Fruit fly (Drosophila melanogaster): Measurements from ENCODE around the gene AIF.
A peak's percentile ranks its signal among the peaks of the same experiment; 100 is the strongest.

The AIF gene

dm6 chr2L:2202853-2203717 is 51.5 kb downstream of the AIF start (continued):
- TF ChIP-seq yki (optimal IDR thresholded peaks at IDR 0.05), result no peak
- TF ChIP-seq ind (GFP tag; optimal IDR thresholded peaks at IDR 0.05), result no peak
- TF ChIP-seq onecut (GFP tag; IDR thresholded peaks at IDR 0.05), result no peak
- no peak for TF ChIP-seq Nf-YA (GFP tag; IDR thresholded peaks at IDR 0.05)
- TF ChIP-seq CG9437 (GFP tag; optimal IDR thresholded peaks at IDR 0.05), result peak; percentile 70
- no peak for TF ChIP-seq CG10654 (GFP tag; optimal IDR thresholded peaks at IDR 0.05)
- no peak for TF ChIP-seq CG8924 (tag; optimal IDR thresholded peaks at IDR 0.05)
- TF ChIP-seq stwl (tag; optimal IDR thresholded peaks at IDR 0.05), result no peak
- TF ChIP-seq Hr3 (GFP tag; optimal IDR thresholded peaks at IDR 0.05), result no peak
- TF ChIP-seq wek (GFP tag; optimal IDR thresholded peaks at IDR 0.05), result no peak
- peak; percentile 56; the same call in 2 of the 3 replicates for TF ChIP-seq Aef1 (GFP tag; IDR thresholded peaks at IDR 0.05)
- no peak for TF ChIP-seq CG13123 (GFP tag; optimal IDR thresholded peaks at IDR 0.05)
- no peak for TF ChIP-seq CG3838 (GFP tag; optimal IDR thresholded peaks at IDR 0.05)
- TF ChIP-seq Spps (tag; optimal IDR thresholded peaks at IDR 0.05), result no peak
- TF ChIP-seq B-H1 (GFP tag; IDR thresholded peaks at IDR 0.05), result no peak; the same call in 2 of the 3 replicates
- no peak for TF ChIP-seq croc (GFP tag; conservative IDR thresholded peaks at IDR 0.05)
- TF ChIP-seq H15 (GFP tag; IDR thresholded peaks at IDR 0.05), result 0 out of 3 replicates have a peak, but pooled peaks have one; percentile 10
- no peak for TF ChIP-seq CG14667 (GFP tag; IDR thresholded peaks at IDR 0.05)
- no peak for TF ChIP-seq Antp (GFP tag; optimal IDR thresholded peaks at IDR 0.05)
- TF ChIP-seq CG3281 (GFP tag; optimal IDR thresholded peaks at IDR 0.05), result no peak
- peak; percentile 21 for TF ChIP-seq Abd-B (GFP tag; optimal IDR thresholded peaks at IDR 0.05)
- no peak for TF ChIP-seq h (optimal IDR thresholded peaks at IDR 0.05)
- no peak for TF ChIP-seq Sin3A (optimal IDR thresholded peaks at IDR 0.05)
- TF ChIP-seq Ets65A (GFP tag), result no peak
- 0 out of 2 replicates have a peak, but pooled peaks have one; percentile 9 for TF ChIP-seq CG6689 (GFP tag; IDR thresholded peaks at IDR 0.05)
- no peak for TF ChIP-seq Taf1 (GFP tag; IDR thresholded peaks at IDR 0.05)
- TF ChIP-seq inv (GFP tag; IDR thresholded peaks at IDR 0.05; ENCODE audit: partially characterized antibody), result no peak
- no peak for TF ChIP-seq CG2889 (GFP tag; IDR thresholded peaks at IDR 0.05)
- TF ChIP-seq Fer1 (GFP tag; optimal IDR thresholded peaks at IDR 0.05), result no peak
- TF ChIP-seq CG6683 (GFP tag; optimal IDR thresholded peaks at IDR 0.05), result no peak
- peak; percentile 38; the same call in 1 of the 2 replicates for TF ChIP-seq sna (GFP tag; IDR thresholded peaks at IDR 0.05; ENCODE audit: partially characterized antibody)
- no peak for TF ChIP-seq jing (GFP tag; optimal IDR thresholded peaks at IDR 0.05)
- TF ChIP-seq CG12155 (GFP tag; optimal IDR thresholded peaks at IDR 0.05), result no peak
- TF ChIP-seq CHES-1-like (GFP tag; optimal IDR thresholded peaks at IDR 0.05), result no peak
- no peak for TF ChIP-seq en (GFP tag; optimal IDR thresholded peaks at IDR 0.05)
- no peak for TF ChIP-seq HmgD (GFP tag; optimal IDR thresholded peaks at IDR 0.05)
- no peak for TF ChIP-seq so (GFP tag; IDR thresholded peaks at IDR 0.05)
- TF ChIP-seq Lpt (GFP tag; optimal IDR thresholded peaks at IDR 0.05), result no peak
- peak; percentile 34; the same call in 2 of the 4 replicates for TF ChIP-seq Dll (GFP tag; IDR thresholded peaks at IDR 0.05; ENCODE audit: partially characterized antibody)
- no peak for TF ChIP-seq Kr (GFP tag; optimal IDR thresholded peaks at IDR 0.05)
- TF ChIP-seq Vsx1 (GFP tag; optimal IDR thresholded peaks at IDR 0.05), result no peak
- TF ChIP-seq Rx (GFP tag; IDR thresholded peaks at IDR 0.05), result no peak
- peak; percentile 22; the same call in 1 of the 3 replicates for TF ChIP-seq gce (GFP tag; IDR thresholded peaks at IDR 0.05)
- TF ChIP-seq fu2 (GFP tag; optimal IDR thresholded peaks at IDR 0.05), result no peak
- peak; percentile 53 for TF ChIP-seq CG10543 (GFP tag; optimal IDR thresholded peaks at IDR 0.05)
- TF ChIP-seq pzg (GFP tag; optimal IDR thresholded peaks at IDR 0.05), result no peak
- TF ChIP-seq CG17612 (GFP tag; IDR thresholded peaks at IDR 0.05), result no peak
- no peak for TF ChIP-seq Fer3 (tag; optimal IDR thresholded peaks at IDR 0.05)
- TF ChIP-seq ranshi (GFP tag; IDR thresholded peaks at IDR 0.05), result peak; percentile 27; the same call in 1 of the 2 replicates
- no peak for TF ChIP-seq sisA (GFP tag; IDR thresholded peaks at IDR 0.05)
- TF ChIP-seq gsb (GFP tag; IDR thresholded peaks at IDR 0.05), result no peak
